Worm (Caenorhabditis elegans) whole organism, midembryonic: Measurements from ENCODE around the gene gsnl-1.

Experiments used
- T22C8.4 ChIP-seq: fragments of 200-800 bp; sonication (Bioruptor generic); IDR thresholded peaks from 2 replicates; pipeline ENCODE4 v1.3.6; 2022; ENCODE audit warnings: missing genetic modification characterization, missing compliant biosample characterization
- cog-1 ChIP-seq: sonication (generic microtip); optimal IDR thresholded peaks from 2 replicates; lab custom pipeline; 2016; ENCODE audit warnings: missing genetic modification characterization, missing compliant biosample characterization
- flt-1 ChIP-seq: fragments of 200-800 bp; sonication (Bioruptor generic); IDR thresholded peaks from 2 replicates; pipeline ENCODE4 v1.3.6; 2022; ENCODE audit warnings: missing genetic modification characterization, missing compliant biosample characterization
- klf-2 ChIP-seq: fragments of 200-800 bp; sonication (Bioruptor generic); conservative IDR thresholded peaks from 2 replicates; pipeline ENCODE4 v1.3.6; 2022; ENCODE audit warnings: missing genetic modification reagents, missing genetic modification characterization, missing compliant biosample characterization
- med-1 ChIP-seq: sonication (generic microtip); optimal IDR thresholded peaks from 2 replicates; lab custom pipeline; 2017; ENCODE audit warnings: missing genetic modification characterization, mild to moderate bottlenecking, missing compliant biosample characterization, antibody characterized with exemption, missing genetic modification reagents; ENCODE audit not compliant: insufficient read depth
- ref-1 ChIP-seq: fragments of 200-800 bp; sonication (Bioruptor generic); conservative IDR thresholded peaks from 2 replicates; pipeline ENCODE4 v1.3.6; 2022; ENCODE audit warnings: missing genetic modification reagents, missing genetic modification characterization, missing compliant biosample characterization
- tab-1 ChIP-seq: fragments of 200-800 bp; sonication (Bioruptor generic); IDR thresholded peaks from 2 replicates; pipeline ENCODE4 v1.3.6; 2022; ENCODE audit warnings: missing genetic modification characterization, missing compliant biosample characterization
- ztf-23 ChIP-seq: fragments of 200-800 bp; sonication (Bioruptor generic); IDR thresholded peaks from 2 replicates; pipeline ENCODE4 v1.3.6; 2022; ENCODE audit warnings: missing genetic modification reagents, missing genetic modification characterization, missing compliant biosample characterization
- ztf-29 ChIP-seq: fragments of 200-800 bp; sonication (Bioruptor generic); IDR thresholded peaks from 2 replicates; pipeline ENCODE4 v1.3.6; 2022; ENCODE audit warnings: missing genetic modification reagents, missing genetic modification characterization, missing compliant biosample characterization

gsnl-1 gene

DNA sequence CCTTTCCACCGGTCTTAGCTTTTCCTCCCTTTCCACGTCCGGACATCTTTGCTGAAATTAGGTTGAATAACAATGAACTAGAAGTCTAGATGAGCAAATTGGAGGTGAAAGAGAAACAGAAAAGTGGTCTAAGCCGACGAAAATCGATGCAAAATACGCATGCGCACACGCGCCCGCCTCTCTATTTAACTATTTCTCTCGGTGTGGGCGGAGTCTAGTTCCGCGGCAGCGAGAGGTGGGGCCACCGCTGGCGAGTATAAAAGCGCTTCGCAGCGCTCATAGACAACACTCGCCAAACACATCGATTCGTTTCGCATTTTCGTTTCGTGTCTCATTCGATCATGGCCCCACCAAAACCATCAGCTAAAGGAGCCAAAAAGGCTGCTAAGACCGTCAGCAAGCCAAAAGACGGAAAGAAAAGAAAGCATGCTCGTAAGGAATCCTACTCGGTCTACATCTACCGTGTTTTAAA is 48.4 kb downstream of the gsnl-1 start, which contains the start of the genes his-35 and his-41:
TSS of gene his-35 (minus strand) at position 51 of the 472 bp plus-strand sequence.
TSS of gene his-41 (plus strand) at position 299 of the 472 bp plus-strand sequence.
- TF ChIP-seq ref-1 (GFP tag; lab: Robert Waterston, UW) (no peak), med-1 (GFP tag; lab: Kevin White, UChicago) (no peak), klf-2 (GFP tag; lab: Robert Waterston, UW) (no peak), ztf-23 (GFP tag; lab: Robert Waterston, UW) (no peak; the same call in 1 of the 2 replicates), T22C8.4 (GFP tag; lab: Robert Waterston, UW) (peak; percentile 46), cog-1 (tag; lab: Kevin White, UChicago) (no peak), flt-1 (GFP tag; lab: Robert Waterston, UW) (0 out of 2 replicates have a peak, but pooled peaks have one; percentile 9), ztf-29 (0 out of 2 replicates have a peak, but pooled peaks have one; percentile 20), tab-1 (GFP tag; lab: Robert Waterston, UW) (no peak)

DNA sequence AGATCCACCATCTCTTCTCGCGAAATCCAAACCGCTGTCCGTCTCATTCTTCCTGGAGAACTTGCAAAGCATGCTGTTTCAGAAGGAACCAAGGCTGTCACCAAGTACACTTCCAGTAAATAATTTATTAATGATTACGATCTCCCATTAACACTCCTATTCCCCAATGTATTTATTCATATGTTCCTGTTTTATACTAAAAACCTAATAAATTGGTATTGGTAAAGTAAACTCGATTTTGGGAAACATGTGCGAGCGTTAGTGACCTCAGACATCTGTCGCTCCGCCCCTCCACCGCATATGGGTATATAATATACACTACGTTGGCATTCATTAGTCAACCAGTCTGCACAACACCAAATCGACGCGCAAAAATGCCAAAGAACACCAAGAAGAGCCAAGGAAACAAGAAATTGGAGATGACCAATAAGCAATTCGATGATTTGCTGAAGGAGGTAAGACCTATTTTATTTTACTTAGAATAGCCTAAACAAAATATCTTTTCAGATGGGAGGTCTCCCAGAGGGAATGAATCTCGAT is 49.3 kb downstream of the gsnl-1 start, which contains the start of gene C50F4.6:
TSS of gene C50F4.6 (plus strand) at position 51 of the 540 bp plus-strand sequence.
- TF ChIP-seq flt-1 (GFP tag; lab: Robert Waterston, UW) (no peak), klf-2 (GFP tag; lab: Robert Waterston, UW) (no peak), ztf-29 (no peak), ztf-23 (GFP tag; lab: Robert Waterston, UW) (no peak), T22C8.4 (GFP tag; lab: Robert Waterston, UW) (no peak), cog-1 (tag; lab: Kevin White, UChicago) (no peak)

DNA sequence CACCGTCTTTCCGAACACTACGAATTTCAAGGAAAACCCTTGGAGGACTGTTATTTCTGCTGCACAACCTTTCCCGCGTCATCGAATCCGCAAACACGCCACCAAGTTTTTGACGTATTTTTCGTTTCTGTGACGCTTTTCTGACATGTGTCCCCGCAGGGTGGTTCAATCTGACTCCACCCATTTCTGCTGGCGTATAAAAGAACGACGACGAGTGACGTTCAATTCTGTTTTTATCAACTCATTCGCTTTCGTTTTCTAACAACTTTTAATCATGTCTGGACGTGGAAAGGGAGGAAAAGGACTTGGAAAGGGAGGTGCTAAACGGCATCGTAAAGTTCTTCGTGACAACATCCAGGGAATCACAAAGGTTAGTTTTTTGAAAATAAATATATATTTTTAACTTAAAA is 50.0 kb downstream of the gsnl-1 start, which contains the start of gene his-37:
TSS of gene his-37 (plus strand) at position 246 of the 410 bp plus-strand sequence.
- TF ChIP-seq ztf-23 (GFP tag; lab: Robert Waterston, UW) (peak; percentile 83), med-1 (GFP tag; lab: Kevin White, UChicago) (no peak), klf-2 (GFP tag; lab: Robert Waterston, UW) (no peak), flt-1 (GFP tag; lab: Robert Waterston, UW) (peak; percentile 81), ztf-29 (no peak; the same call in 1 of the 2 replicates), tab-1 (GFP tag; lab: Robert Waterston, UW) (peak; percentile 50; the same call in 1 of the 2 replicates), cog-1 (tag; lab: Kevin White, UChicago) (peak; percentile 93), T22C8.4 (GFP tag; lab: Robert Waterston, UW) (no peak), ref-1 (GFP tag; lab: Robert Waterston, UW) (no peak)
